Worm (Caenorhabditis elegans): ENCODE measurements around the gene R12C12.6.

DNA sequence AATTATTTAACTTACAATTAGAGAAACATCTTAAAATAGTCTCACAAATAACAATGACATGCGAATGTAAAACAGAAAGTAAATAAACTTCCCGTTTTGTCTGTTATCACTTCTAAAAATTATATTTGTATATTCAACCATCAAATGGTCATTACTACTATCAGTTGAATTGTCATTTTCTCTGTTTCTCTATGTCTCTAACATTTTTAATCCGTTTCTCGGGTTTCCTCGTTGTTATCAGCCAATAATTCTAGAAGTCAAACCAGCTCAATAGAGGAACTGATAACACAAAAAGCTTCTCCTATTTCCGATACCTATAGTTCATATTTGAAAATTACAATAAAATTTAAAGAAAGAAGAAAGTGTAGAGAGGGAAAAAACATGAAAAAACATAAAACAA is 21.0 kb downstream of the R12C12.6 start:
- TF ChIP-seq nhr-77 (tag; optimal IDR thresholded peaks at IDR 0.05) (no peak), elt-2 (tag; optimal IDR thresholded peaks at IDR 0.05) (peak; percentile 100)
